In the genomic region with DNA sequence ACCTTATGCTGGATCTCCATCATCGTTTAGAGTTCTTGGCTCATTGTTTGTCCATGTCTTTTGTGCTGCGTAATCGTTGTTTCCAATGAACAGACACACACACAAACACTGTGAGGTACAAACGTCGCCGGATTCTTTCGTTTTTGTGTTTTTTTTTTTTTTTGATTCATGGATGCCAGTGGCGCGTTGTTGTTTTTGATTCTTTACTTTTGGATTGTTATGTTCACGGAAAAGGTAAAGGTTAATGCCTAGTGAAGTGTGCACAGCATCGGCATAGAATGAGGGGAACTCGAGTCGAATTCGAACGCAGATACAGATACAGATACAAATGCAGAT, we compare ENCODE assay signal across 1 fruit fly cellular context.
A peak's percentile ranks its signal among the peaks of the same experiment; 100 is the strongest.
TF ChIP-seq lines count a peak whose summit lies in the region.

No protein-coding gene starts in this region.

TF ChIP-seq in whole organism, embryonic, 481 proteins besides CTCF, POLR2A, EP300 and RAD21 (continued from another document):
- no peak for TF ChIP-seq CG1832 (GFP tag; optimal IDR thresholded peaks at IDR 0.05; lab: Kevin White, UChicago)
- TF ChIP-seq CG17568 (GFP tag; optimal IDR thresholded peaks at IDR 0.05; lab: Kevin White, UChicago) = no peak
- no peak for TF ChIP-seq CG12236 (GFP tag; optimal IDR thresholded peaks at IDR 0.05; lab: Kevin White, UChicago)
- TF ChIP-seq CG11696 (GFP tag; IDR thresholded peaks at IDR 0.05; lab: Robert Waterston, UW) = no peak
- no peak for TF ChIP-seq oc (tag; optimal IDR thresholded peaks at IDR 0.05; lab: Kevin White, UChicago)
- no peak for TF ChIP-seq CG3995 (GFP tag; optimal IDR thresholded peaks at IDR 0.05; lab: Kevin White, UChicago)
- TF ChIP-seq ranshi (GFP tag; IDR thresholded peaks at IDR 0.05; lab: Robert Waterston, UW) = no peak
- no peak for TF ChIP-seq NC2β (GFP tag; optimal IDR thresholded peaks at IDR 0.05; lab: Kevin White, UChicago)
- TF ChIP-seq CG13624 (GFP tag; optimal IDR thresholded peaks at IDR 0.05; lab: Kevin White, UChicago) = no peak
- no peak for TF ChIP-seq scrt (GFP tag; optimal IDR thresholded peaks at IDR 0.05; lab: Kevin White, UChicago)
- no peak for TF ChIP-seq CG42726 (GFP tag; IDR thresholded peaks at IDR 0.05; lab: Robert Waterston, UW; ENCODE audit: partially characterized antibody)
- no peak for TF ChIP-seq CG12219 (GFP tag; optimal IDR thresholded peaks at IDR 0.05; lab: Kevin White, UChicago)
- no peak for TF ChIP-seq Poxn (GFP tag; IDR thresholded peaks at IDR 0.05; lab: Robert Waterston, UW)
- TF ChIP-seq dmrt11E (tag; optimal IDR thresholded peaks at IDR 0.05; lab: Kevin White, UChicago) = no peak
- no peak for TF ChIP-seq Oaz (GFP tag; IDR thresholded peaks at IDR 0.05; lab: Robert Waterston, UW)
- no peak for TF ChIP-seq ham (GFP tag; IDR thresholded peaks at IDR 0.05; lab: Robert Waterston, UW)
- TF ChIP-seq CG10959 (GFP tag; IDR thresholded peaks at IDR 0.05; lab: Robert Waterston, UW) = no peak
- no peak for TF ChIP-seq nau (GFP tag; optimal IDR thresholded peaks at IDR 0.05; lab: Kevin White, UChicago)
- peak; percentile 36 for TF ChIP-seq cg (GFP tag; optimal IDR thresholded peaks at IDR 0.05; lab: Kevin White, UChicago)
- TF ChIP-seq CG12391 (tag; optimal IDR thresholded peaks at IDR 0.05; lab: Kevin White, UChicago) = no peak
- TF ChIP-seq Dek (tag; optimal IDR thresholded peaks at IDR 0.05; lab: Kevin White, UChicago) = no peak
- TF ChIP-seq CG31224 (GFP tag; IDR thresholded peaks at IDR 0.05; lab: Robert Waterston, UW) = no peak
- TF ChIP-seq ttk (GFP tag; IDR thresholded peaks at IDR 0.05; lab: Robert Waterston, UW) = no peak
- no peak for TF ChIP-seq ssp (GFP tag; IDR thresholded peaks at IDR 0.05; lab: Robert Waterston, UW)
- 0 out of 3 replicates have a peak, but pooled peaks have one; percentile 5 for TF ChIP-seq so (GFP tag; IDR thresholded peaks at IDR 0.05; lab: Robert Waterston, UW)
- TF ChIP-seq Lpt (GFP tag; optimal IDR thresholded peaks at IDR 0.05; lab: Kevin White, UChicago) = no peak
- no peak for TF ChIP-seq sr (GFP tag; IDR thresholded peaks at IDR 0.05; lab: Robert Waterston, UW)
- TF ChIP-seq CG2875 (GFP tag; optimal IDR thresholded peaks at IDR 0.05; lab: Kevin White, UChicago) = no peak
- TF ChIP-seq D (optimal IDR thresholded peaks at IDR 0.05; lab: Kevin White, UChicago) = peak; percentile 43
- TF ChIP-seq D (GFP tag; optimal IDR thresholded peaks at IDR 0.05; lab: Kevin White, UChicago) = no peak
- TF ChIP-seq wek (GFP tag; optimal IDR thresholded peaks at IDR 0.05; lab: Kevin White, UChicago) = no peak
- TF ChIP-seq CG2712 (tag; optimal IDR thresholded peaks at IDR 0.05; lab: Kevin White, UChicago) = no peak
- no peak for TF ChIP-seq en (GFP tag; optimal IDR thresholded peaks at IDR 0.05; lab: Kevin White, UChicago)
- no peak for TF ChIP-seq Drgx (GFP tag; IDR thresholded peaks at IDR 0.05; lab: Robert Waterston, UW)
- TF ChIP-seq hkb (optimal IDR thresholded peaks at IDR 0.05; lab: Kevin White, UChicago) = no peak
- TF ChIP-seq hkb (GFP tag; IDR thresholded peaks at IDR 0.05; lab: Robert Waterston, UW) = no peak
- no peak for TF ChIP-seq cato (GFP tag; optimal IDR thresholded peaks at IDR 0.05; lab: Kevin White, UChicago; ENCODE audit: borderline replicate concordance)
- TF ChIP-seq CG4282 (GFP tag; optimal IDR thresholded peaks at IDR 0.05; lab: Kevin White, UChicago) = no peak
- no peak for TF ChIP-seq fd96Cb (tag; optimal IDR thresholded peaks at IDR 0.05; lab: Kevin White, UChicago)
- no peak for TF ChIP-seq Awh (GFP tag; IDR thresholded peaks at IDR 0.05; lab: Robert Waterston, UW)
- peak; percentile 1 for TF ChIP-seq sens (GFP tag; lab: Kevin White, UChicago)
- no peak for TF ChIP-seq CG18476 (GFP tag; optimal IDR thresholded peaks at IDR 0.05; lab: Kevin White, UChicago)
- TF ChIP-seq grn (GFP tag; optimal IDR thresholded peaks at IDR 0.05; lab: Kevin White, UChicago) = peak; percentile 28
- TF ChIP-seq CG15269 (tag; optimal IDR thresholded peaks at IDR 0.05; lab: Kevin White, UChicago) = no peak
- TF ChIP-seq hb (GFP tag; IDR thresholded peaks at IDR 0.05; lab: Robert Waterston, UW; ENCODE audit: partially characterized antibody) = no peak
- TF ChIP-seq CG15073 (GFP tag; optimal IDR thresholded peaks at IDR 0.05; lab: Kevin White, UChicago) = no peak
- TF ChIP-seq CG4328 (GFP tag; optimal IDR thresholded peaks at IDR 0.05; lab: Kevin White, UChicago) = no peak
- TF ChIP-seq Bgb (GFP tag; IDR thresholded peaks at IDR 0.05; lab: Robert Waterston, UW; ENCODE audit: partially characterized antibody) = no peak
- no peak for TF ChIP-seq bcd (GFP tag; optimal IDR thresholded peaks at IDR 0.05; lab: Kevin White, UChicago)
- no peak for TF ChIP-seq CG7786 (GFP tag; optimal IDR thresholded peaks at IDR 0.05; lab: Kevin White, UChicago)
- TF ChIP-seq CG11560 (tag; IDR thresholded peaks at IDR 0.05; lab: Robert Waterston, UW) = no peak
- peak; percentile 44; the same call in 1 of the 3 replicates for TF ChIP-seq CG2199 (GFP tag; IDR thresholded peaks at IDR 0.05; lab: Robert Waterston, UW)
- TF ChIP-seq knrl (GFP tag; IDR thresholded peaks at IDR 0.05; lab: Robert Waterston, UW; ENCODE audit: partially characterized antibody) = no peak
